Worm (Caenorhabditis elegans) whole organism, L1 larva: ENCODE data around the gene sru-6.
A peak's percentile ranks its signal among the peaks of the same experiment; 100 is the strongest.

Experiments
- C34B4.2 ChIP-seq: sonication (generic microtip); optimal IDR thresholded peaks from 2 replicates; lab custom pipeline; 2017; ENCODE audit warnings: mild to moderate bottlenecking, missing genetic modification characterization, missing compliant biosample characterization
- Y116A8C.19 ChIP-seq: sonication (generic microtip); optimal IDR thresholded peaks from 2 replicates; lab custom pipeline; 2016; ENCODE audit warnings: missing compliant biosample characterization, missing genetic modification characterization, borderline replicate concordance
- aha-1 ChIP-seq: fragments of 150-350 bp; optimal IDR thresholded peaks from 2 replicates; lab custom pipeline; 2014; ENCODE audit warnings: missing biosample characterization, missing genetic modification characterization
- alr-1 ChIP-seq: fragments of 200-800 bp; sonication (Bioruptor generic); optimal IDR thresholded peaks from 2 replicates; lab custom pipeline; 2018; ENCODE audit warnings: borderline replicate concordance, mild to moderate bottlenecking, missing genetic modification characterization, missing compliant biosample characterization
- ama-1 ChIP-seq: fragments of 150-350 bp; optimal IDR thresholded peaks from 2 replicates; lab custom pipeline; 2014
- ceh-82 ChIP-seq, 3 experiments: fragments of 150-350 bp in 1 of 3; sonication (generic microtip) in 2 of 3; optimal IDR thresholded peaks; 2 replicates each; lab custom pipeline; 2014 to 2017; ENCODE audit warnings: missing biosample characterization in 3 of 3, missing genetic modification characterization in 3 of 3
- ceh-88 ChIP-seq: fragments of 200-800 bp; sonication (Bioruptor generic); IDR thresholded peaks from 2 replicates; pipeline ENCODE4 v1.3.6; 2022; ENCODE audit warnings: missing genetic modification characterization, missing compliant biosample characterization
- ces-1 ChIP-seq: fragments of 150-350 bp; optimal IDR thresholded peaks from 2 replicates; lab custom pipeline; 2014; ENCODE audit warnings: missing biosample characterization, missing genetic modification reagents, missing genetic modification characterization
- dsc-1 ChIP-seq: sonication (generic microtip); optimal IDR thresholded peaks from 2 replicates; lab custom pipeline; 2016; ENCODE audit warnings: mild to moderate bottlenecking, missing genetic modification characterization, missing compliant biosample characterization
- efl-1 ChIP-seq, 4 experiments: fragments of 150-350 bp; optimal IDR thresholded peaks in 3 of 4; peaks in 1 of 4; 1 replicate in 1 of 4; 2 replicates in 3 of 4; lab custom pipeline; 2014; ENCODE audit warnings: missing biosample characterization in 2 of 4, missing genetic modification characterization in 2 of 4, missing genetic modification reagents in 2 of 4
- egl-27 ChIP-seq, 2 experiments: fragments of 150-350 bp in 1 of 2; sonication (generic microtip); optimal IDR thresholded peaks; 3 replicates each; lab custom pipeline; 2017 to 2018; ENCODE audit warnings: missing biosample characterization in 2 of 2, missing genetic modification characterization in 2 of 2, missing genetic modification reagents in 2 of 2
- fkh-10 ChIP-seq: sonication (generic microtip); optimal IDR thresholded peaks from 2 replicates; lab custom pipeline; 2017; ENCODE audit warnings: missing biosample characterization, missing genetic modification reagents, missing genetic modification characterization
- fkh-4 ChIP-seq: sonication (generic microtip); optimal IDR thresholded peaks from 2 replicates; lab custom pipeline; 2016; ENCODE audit warnings: missing compliant biosample characterization, missing genetic modification characterization, borderline replicate concordance
- fkh-8 ChIP-seq: sonication (generic microtip); optimal IDR thresholded peaks from 2 replicates; lab custom pipeline; 2016; ENCODE audit warnings: mild to moderate bottlenecking, missing genetic modification characterization, missing compliant biosample characterization
- fos-1 ChIP-seq: fragments of 150-350 bp; optimal IDR thresholded peaks from 2 replicates; lab custom pipeline; 2014; ENCODE audit warnings: missing biosample characterization, missing genetic modification characterization
- hlh-4 ChIP-seq: sonication (generic microtip); optimal IDR thresholded peaks from 2 replicates; lab custom pipeline; 2016; ENCODE audit warnings: mild to moderate bottlenecking, missing genetic modification characterization, missing compliant biosample characterization
- hpl-2 ChIP-seq: fragments of 150-350 bp; optimal IDR thresholded peaks from 2 replicates; lab custom pipeline; 2014; ENCODE audit warnings: missing biosample characterization, missing genetic modification reagents, missing genetic modification characterization
- irx-1 ChIP-seq: sonication (generic microtip); optimal IDR thresholded peaks from 2 replicates; lab custom pipeline; 2016; ENCODE audit warnings: missing genetic modification characterization, missing compliant biosample characterization
- isw-1 ChIP-seq: fragments of 200-800 bp; sonication (Bioruptor generic); IDR thresholded peaks from 2 replicates; pipeline ENCODE4 v1.3.6; 2022; ENCODE audit warnings: missing genetic modification characterization, missing compliant biosample characterization
- jun-1 ChIP-seq: fragments of 150-350 bp; optimal IDR thresholded peaks from 2 replicates; lab custom pipeline; 2014; ENCODE audit warnings: missing biosample characterization, missing genetic modification reagents, missing genetic modification characterization
- lin-13 ChIP-seq: fragments of 150-350 bp; optimal IDR thresholded peaks from 2 replicates; lab custom pipeline; 2014; ENCODE audit warnings: missing biosample characterization, missing genetic modification reagents, missing genetic modification characterization
- lin-14 ChIP-seq: fragments of 200-800 bp; sonication (Bioruptor generic); optimal IDR thresholded peaks from 2 replicates; lab custom pipeline; 2018; ENCODE audit warnings: mild to moderate bottlenecking, missing genetic modification characterization, moderate library complexity, missing compliant biosample characterization
- lin-15B ChIP-seq: fragments of 150-350 bp; sonication (generic microtip); optimal IDR thresholded peaks from 3 replicates; lab custom pipeline; 2014; ENCODE audit warnings: missing biosample characterization, missing genetic modification characterization
- mdl-1 ChIP-seq, 2 experiments: fragments of 150-350 bp; optimal IDR thresholded peaks; 2 replicates each; lab custom pipeline; 2014 to 2017; ENCODE audit warnings: missing biosample characterization in 2 of 2, missing genetic modification characterization in 2 of 2, inconsistent platforms in 1 of 2
- mep-1 ChIP-seq: fragments of 150-350 bp; optimal IDR thresholded peaks from 2 replicates; lab custom pipeline; 2014; ENCODE audit warnings: missing biosample characterization, missing genetic modification characterization
- nhr-11 ChIP-seq: fragments of 150-350 bp; optimal IDR thresholded peaks from 2 replicates; lab custom pipeline; 2014; ENCODE audit warnings: missing biosample characterization, missing genetic modification characterization
- nhr-12 ChIP-seq: sonication (generic microtip); optimal IDR thresholded peaks from 2 replicates; lab custom pipeline; 2017; ENCODE audit warnings: missing biosample characterization, missing genetic modification characterization
- nhr-19 ChIP-seq: fragments of 200-800 bp; sonication (Bioruptor generic); conservative IDR thresholded peaks from 2 replicates; pipeline ENCODE4 v1.3.6; 2022; ENCODE audit warnings: missing genetic modification characterization, missing compliant biosample characterization
- nhr-237 ChIP-seq: fragments of 150-350 bp; optimal IDR thresholded peaks from 2 replicates; lab custom pipeline; 2014; ENCODE audit warnings: missing biosample characterization, missing genetic modification characterization
- nhr-28 ChIP-seq: fragments of 150-350 bp; optimal IDR thresholded peaks from 2 replicates; lab custom pipeline; 2014; ENCODE audit warnings: missing biosample characterization, missing genetic modification characterization
- nhr-47 ChIP-seq: sonication (generic microtip); optimal IDR thresholded peaks from 2 replicates; lab custom pipeline; 2016; ENCODE audit warnings: mild to moderate bottlenecking, missing genetic modification characterization, moderate library complexity, missing compliant biosample characterization
- nhr-71 ChIP-seq: sonication (generic microtip); optimal IDR thresholded peaks from 2 replicates; lab custom pipeline; 2016; ENCODE audit warnings: mild to moderate bottlenecking, missing genetic modification characterization, moderate library complexity, missing compliant biosample characterization
- nhr-84 ChIP-seq: sonication (generic microtip); optimal IDR thresholded peaks from 2 replicates; lab custom pipeline; 2017; ENCODE audit warnings: missing biosample characterization, missing genetic modification characterization
- nhr-85 ChIP-seq: sonication (generic microtip); peaks from one replicate; lab custom pipeline; 2016; ENCODE audit warnings: missing genetic modification characterization, inconsistent platforms, missing compliant biosample characterization
- nhr-90 ChIP-seq: sonication (generic microtip); optimal IDR thresholded peaks from 2 replicates; lab custom pipeline; 2016; ENCODE audit warnings: mild to moderate bottlenecking, missing genetic modification characterization, missing compliant biosample characterization; ENCODE audit not compliant: poor library complexity
- pag-3 ChIP-seq: sonication (generic microtip); optimal IDR thresholded peaks from 2 replicates; lab custom pipeline; 2017; ENCODE audit warnings: missing genetic modification characterization, mild to moderate bottlenecking, missing compliant biosample characterization, antibody characterized with exemption, borderline replicate concordance; ENCODE audit not compliant: insufficient read depth
- pax-3 ChIP-seq: fragments of 200-800 bp; sonication (Bioruptor generic); optimal IDR thresholded peaks from 2 replicates; lab custom pipeline; 2018; ENCODE audit warnings: mild to moderate bottlenecking, missing genetic modification characterization, moderate library complexity, missing compliant biosample characterization
- rnt-1 ChIP-seq: sonication (generic microtip); optimal IDR thresholded peaks from 2 replicates; lab custom pipeline; 2016; ENCODE audit warnings: mild to moderate bottlenecking, missing genetic modification characterization, moderate library complexity, missing compliant biosample characterization
- sox-4 ChIP-seq: sonication (generic microtip); optimal IDR thresholded peaks from 2 replicates; lab custom pipeline; 2016; ENCODE audit warnings: missing genetic modification characterization, missing compliant biosample characterization
- sup-37 ChIP-seq: fragments of 200-800 bp; sonication (Bioruptor generic); optimal IDR thresholded peaks from 2 replicates; lab custom pipeline; 2018; ENCODE audit warnings: mild to moderate bottlenecking, missing genetic modification characterization, missing compliant biosample characterization
- swsn-7 ChIP-seq: sonication (generic microtip); optimal IDR thresholded peaks from 2 replicates; lab custom pipeline; 2016; ENCODE audit warnings: missing genetic modification characterization, missing compliant biosample characterization
- tbx-2 ChIP-seq: sonication (generic microtip); optimal IDR thresholded peaks from 2 replicates; lab custom pipeline; 2016; ENCODE audit warnings: missing genetic modification characterization, missing compliant biosample characterization
- tlp-1 ChIP-seq: fragments of 150-350 bp; optimal IDR thresholded peaks from 2 replicates; lab custom pipeline; 2014; ENCODE audit warnings: missing biosample characterization, missing genetic modification characterization
- unc-130 ChIP-seq: fragments of 150-350 bp; optimal IDR thresholded peaks from 2 replicates; lab custom pipeline; 2017; ENCODE audit warnings: missing biosample characterization, missing genetic modification characterization, inconsistent platforms
- unc-62 ChIP-seq: fragments of 150-350 bp; optimal IDR thresholded peaks from 2 replicates; lab custom pipeline; 2014; ENCODE audit warnings: missing biosample characterization, missing genetic modification reagents, missing genetic modification characterization
- vab-15 ChIP-seq: sonication (generic microtip); optimal IDR thresholded peaks from 2 replicates; lab custom pipeline; 2017; ENCODE audit warnings: missing genotype, mild to moderate bottlenecking, missing genetic modification characterization, missing compliant biosample characterization
- xbp-1 ChIP-seq: sonication (generic microtip); optimal IDR thresholded peaks from 2 replicates; lab custom pipeline; 2016; ENCODE audit warnings: missing genetic modification characterization, missing compliant biosample characterization
- zag-1 ChIP-seq: fragments of 150-350 bp; optimal IDR thresholded peaks from 2 replicates; lab custom pipeline; 2014; ENCODE audit warnings: missing biosample characterization, missing genetic modification characterization
- ztf-11 ChIP-seq, 2 experiments: sonication (generic microtip); optimal IDR thresholded peaks; 2 replicates each; lab custom pipeline; 2016 to 2017; ENCODE audit warnings: missing genetic modification characterization in 2 of 2, missing biosample characterization in 1 of 2, missing compliant biosample characterization in 1 of 2
- ztf-4 ChIP-seq: fragments of 150-350 bp; optimal IDR thresholded peaks from 2 replicates; lab custom pipeline; 2014; ENCODE audit warnings: missing biosample characterization, missing genetic modification characterization

Gene sru-6

ce11 chrIV:9510439-9510838 is 20.0 kb downstream of the sru-6 start, which contains the start of gene C33A12.4:
Gene C33A12.4 (minus strand): TSS chrIV:9510569.
- TF ChIP-seq xbp-1 (peak; percentile 30), nhr-47 (peak; percentile 53), dsc-1 (tag; lab: Kevin White, UChicago) (peak; percentile 41), efl-1 (optimal IDR thresholded peaks at IDR 0.05; lab: Kevin White, UChicago) (no peak), efl-1 (GFP tag; optimal IDR thresholded peaks at IDR 0.05 in 1 of 2; lab: Kevin White, UChicago) (peak in 1 of 2 experiments; percentile 62), pax-3 (peak; percentile 10), mep-1 (tag; lab: Kevin White, UChicago) (peak; percentile 14), fkh-8 (tag; lab: Kevin White, UChicago) (peak; percentile 95), fkh-10 (peak; percentile 24), ama-1 (no peak), fos-1 (tag; lab: Kevin White, UChicago) (peak; percentile 9), ztf-4 (peak; percentile 8), sox-4 (tag; lab: Kevin White, UChicago) (peak; percentile 50), ceh-82 (tag; optimal IDR thresholded peaks at IDR 0.05; lab: Kevin White, UChicago) (no peak), lin-13 (GFP tag; lab: Kevin White, UChicago) (peak; percentile 5), alr-1 (no peak), nhr-12 (tag; lab: Kevin White, UChicago) (no peak), swsn-7 (tag; lab: Kevin White, UChicago) (peak; percentile 5), nhr-71 (tag; lab: Kevin White, UChicago) (peak; percentile 38), tlp-1 (no peak)

ce11 chrIV:9511221-9511638 is 20.8 kb downstream of the sru-6 start:
- TF ChIP-seq hpl-2 (GFP tag; lab: Kevin White, UChicago), result no peak
- peak; percentile 70 for TF ChIP-seq lin-13 (GFP tag; lab: Kevin White, UChicago)
- TF ChIP-seq ztf-11 (tag; optimal IDR thresholded peaks at IDR 0.05; lab: Kevin White, UChicago), result peak in 1 of 2 experiments; percentile 84
- TF ChIP-seq ztf-4, result peak; percentile 60
- peak; percentile 13 for TF ChIP-seq fkh-4 (tag; lab: Kevin White, UChicago)
- TF ChIP-seq jun-1 (tag; lab: Kevin White, UChicago), result peak; percentile 52
- TF ChIP-seq nhr-84 (tag; lab: Kevin White, UChicago), result no peak
- TF ChIP-seq lin-14 (GFP tag; lab: Kevin White, UChicago), result peak; percentile 89
- TF ChIP-seq ceh-88, result no peak; the same call in 1 of the 2 replicates
- TF ChIP-seq mdl-1 (tag; optimal IDR thresholded peaks at IDR 0.05; lab: Kevin White, UChicago), result peak in 1 of 2 experiments; percentile 76
- peak in 1 of 2 experiments; percentile 2 for TF ChIP-seq egl-27 (tag; optimal IDR thresholded peaks at IDR 0.05; lab: Kevin White, UChicago)
- peak; percentile 96 for TF ChIP-seq nhr-85 (tag; lab: Kevin White, UChicago)
- no peak for TF ChIP-seq unc-62 (GFP tag; lab: Kevin White, UChicago)
- peak; percentile 87 for TF ChIP-seq nhr-19 (GFP tag; lab: Robert Waterston, UW)
- TF ChIP-seq nhr-90, result peak; percentile 89
- TF ChIP-seq zag-1, result no peak
- TF ChIP-seq nhr-237 (tag; lab: Kevin White, UChicago), result peak; percentile 40
- no peak for TF ChIP-seq Y116A8C.19 (tag; lab: Kevin White, UChicago)
- peak; percentile 67 for TF ChIP-seq pax-3
- no peak for TF ChIP-seq tlp-1
- peak; percentile 84 for TF ChIP-seq rnt-1 (tag; lab: Kevin White, UChicago)
- peak; percentile 74 for TF ChIP-seq mep-1 (tag; lab: Kevin White, UChicago)
- TF ChIP-seq hlh-4 (tag; lab: Kevin White, UChicago), result no peak
- TF ChIP-seq unc-130 (tag; lab: Kevin White, UChicago), result peak; percentile 7
- peak; percentile 45 for TF ChIP-seq lin-15B (tag; lab: Kevin White, UChicago)
- peak; percentile 87 for TF ChIP-seq ama-1
- no peak for TF ChIP-seq vab-15
- TF ChIP-seq irx-1, result peak; percentile 85
- no peak for TF ChIP-seq nhr-28 (tag; lab: Kevin White, UChicago)
- TF ChIP-seq efl-1 (optimal IDR thresholded peaks at IDR 0.05; lab: Kevin White, UChicago), result peak; percentile 73 to 78
- peak; percentile 61 to 97 for TF ChIP-seq efl-1 (GFP tag; optimal IDR thresholded peaks at IDR 0.05 in 1 of 2; lab: Kevin White, UChicago)
- peak; percentile 17 for TF ChIP-seq nhr-11 (tag; lab: Kevin White, UChicago)
- peak; percentile 82 for TF ChIP-seq tbx-2
- TF ChIP-seq isw-1 (GFP tag; lab: Robert Waterston, UW), result peak; percentile 49
- TF ChIP-seq aha-1 (tag; lab: Kevin White, UChicago), result no peak
- no peak for TF ChIP-seq ces-1
- no peak for TF ChIP-seq alr-1
- TF ChIP-seq sup-37 (GFP tag; lab: Kevin White, UChicago), result peak; percentile 67
- TF ChIP-seq pag-3 (tag; lab: Kevin White, UChicago), result no peak
- no peak for TF ChIP-seq C34B4.2 (tag; lab: Kevin White, UChicago)
